Fruit fly (Drosophila melanogaster): ENCODE measurements around the gene CG43335.

dm6 chr3R:15630076-15630475 lies 5.2 kb upstream of the CG43335 start:
- TF ChIP-seq Eip74EF (GFP tag; optimal IDR thresholded peaks at IDR 0.05) (no peak), CG2875 (GFP tag; optimal IDR thresholded peaks at IDR 0.05) (no peak), CG7928 (GFP tag; optimal IDR thresholded peaks at IDR 0.05) (no peak), Atf-2 (GFP tag; optimal IDR thresholded peaks at IDR 0.05) (no peak), ttk (GFP tag; IDR thresholded peaks at IDR 0.05) (no peak), CG11093 (GFP tag; IDR thresholded peaks at IDR 0.05) (no peak), tio (GFP tag; optimal IDR thresholded peaks at IDR 0.05) (no peak), CG12104 (GFP tag; optimal IDR thresholded peaks at IDR 0.05) (no peak), TFAM (GFP tag; optimal IDR thresholded peaks at IDR 0.05) (no peak), CG13123 (GFP tag; optimal IDR thresholded peaks at IDR 0.05) (no peak), CG10431 (GFP tag; optimal IDR thresholded peaks at IDR 0.05) (no peak), pan (optimal IDR thresholded peaks at IDR 0.05) (no peak), pan (GFP tag; optimal IDR thresholded peaks at IDR 0.05 in 1 of 2, IDR thresholded peaks at IDR 0.05 in 1 of 2) (no peak)
